Worm (Caenorhabditis elegans) whole organism, L1 larva: Measurements from ENCODE around the gene swm-1.

Experiments
- C04F5.9 ChIP-seq: sonication (generic microtip); optimal IDR thresholded peaks from 2 replicates; lab custom pipeline; 2016; ENCODE audit warnings: missing genetic modification characterization, missing compliant biosample characterization
- C16A3.4 ChIP-seq: fragments of 150-350 bp; optimal IDR thresholded peaks from 2 replicates; lab custom pipeline; 2014; ENCODE audit warnings: missing biosample characterization, missing genetic modification characterization
- F16B12.6 ChIP-seq: fragments of 150-350 bp; optimal IDR thresholded peaks from 2 replicates; lab custom pipeline; 2014; ENCODE audit warnings: missing biosample characterization, missing genetic modification characterization
- Y116A8C.19 ChIP-seq: sonication (generic microtip); optimal IDR thresholded peaks from 2 replicates; lab custom pipeline; 2016; ENCODE audit warnings: missing compliant biosample characterization, missing genetic modification characterization, borderline replicate concordance
- aly-2 ChIP-seq: fragments of 150-350 bp; optimal IDR thresholded peaks from 2 replicates; lab custom pipeline; 2014; ENCODE audit warnings: missing biosample characterization, missing genetic modification characterization
- ama-1 ChIP-seq: fragments of 150-350 bp; optimal IDR thresholded peaks from 2 replicates; lab custom pipeline; 2014
- blmp-1 ChIP-seq: fragments of 150-350 bp; optimal IDR thresholded peaks from 2 replicates; lab custom pipeline; 2014; ENCODE audit warnings: missing biosample characterization, missing genetic modification characterization
- ceh-63 ChIP-seq: fragments of 200-800 bp; sonication (Bioruptor generic); optimal IDR thresholded peaks from 2 replicates; lab custom pipeline; 2018; ENCODE audit warnings: mild to moderate bottlenecking, missing genetic modification characterization, missing compliant biosample characterization
- ceh-8 ChIP-seq: fragments of 200-800 bp; sonication (Bioruptor generic); optimal IDR thresholded peaks from 2 replicates; lab custom pipeline; 2018; ENCODE audit warnings: mild to moderate bottlenecking, missing genetic modification characterization, moderate library complexity, missing compliant biosample characterization
- ceh-90 ChIP-seq: sonication (generic microtip); optimal IDR thresholded peaks from 2 replicates; lab custom pipeline; 2016; ENCODE audit warnings: missing genetic modification characterization, missing compliant biosample characterization
- ces-1 ChIP-seq: fragments of 150-350 bp; optimal IDR thresholded peaks from 2 replicates; lab custom pipeline; 2014; ENCODE audit warnings: missing biosample characterization, missing genetic modification reagents, missing genetic modification characterization
- dpl-1 ChIP-seq, 3 experiments: fragments of 150-350 bp in 2 of 3; sonication (generic microtip) in 1 of 3; optimal IDR thresholded peaks; 2 replicates each; lab custom pipeline; 2014 to 2017; ENCODE audit warnings: missing biosample characterization in 3 of 3, missing genetic modification characterization in 3 of 3, missing genetic modification reagents in 3 of 3
- efl-1 ChIP-seq, 4 experiments: fragments of 150-350 bp; optimal IDR thresholded peaks in 3 of 4; peaks in 1 of 4; 1 replicate in 1 of 4; 2 replicates in 3 of 4; lab custom pipeline; 2014; ENCODE audit warnings: missing biosample characterization in 2 of 4, missing genetic modification characterization in 2 of 4, missing genetic modification reagents in 2 of 4
- efl-3 ChIP-seq: fragments of 200-800 bp; sonication (Bioruptor generic); optimal IDR thresholded peaks from 2 replicates; lab custom pipeline; 2018; ENCODE audit warnings: mild to moderate bottlenecking, missing genetic modification characterization, missing compliant biosample characterization
- egl-13 ChIP-seq: sonication (generic microtip); optimal IDR thresholded peaks from 2 replicates; lab custom pipeline; 2016; ENCODE audit warnings: missing genotype, missing genetic modification reagents, missing genetic modification characterization, missing compliant biosample characterization
- egl-27 ChIP-seq, 2 experiments: fragments of 150-350 bp in 1 of 2; sonication (generic microtip); optimal IDR thresholded peaks; 3 replicates each; lab custom pipeline; 2017 to 2018; ENCODE audit warnings: missing biosample characterization in 2 of 2, missing genetic modification characterization in 2 of 2, missing genetic modification reagents in 2 of 2
- elt-2 ChIP-seq: sonication (generic microtip); optimal IDR thresholded peaks from 2 replicates; lab custom pipeline; 2016; ENCODE audit warnings: missing genetic modification characterization, mild to moderate bottlenecking, inconsistent platforms, missing compliant biosample characterization, missing genetic modification reagents
- elt-3 ChIP-seq, 6 experiments: fragments of 150-350 bp in 1 of 6; sonication (generic microtip); optimal IDR thresholded peaks; 2 replicates each; lab custom pipeline; 2017 to 2018; ENCODE audit warnings: missing biosample characterization in 6 of 6, missing genetic modification characterization in 6 of 6, inconsistent platforms in 1 of 6
- ets-5 ChIP-seq: fragments of 200-800 bp; sonication (Bioruptor generic); IDR thresholded peaks from 2 replicates; pipeline ENCODE4 v1.3.6; 2022; ENCODE audit warnings: missing genetic modification characterization, missing compliant biosample characterization
- fkh-4 ChIP-seq: sonication (generic microtip); optimal IDR thresholded peaks from 2 replicates; lab custom pipeline; 2016; ENCODE audit warnings: missing compliant biosample characterization, missing genetic modification characterization, borderline replicate concordance
- fos-1 ChIP-seq: fragments of 150-350 bp; optimal IDR thresholded peaks from 2 replicates; lab custom pipeline; 2014; ENCODE audit warnings: missing biosample characterization, missing genetic modification characterization
- grh-1 ChIP-seq: fragments of 200-800 bp; sonication (Bioruptor generic); IDR thresholded peaks from 2 replicates; pipeline ENCODE4 v1.3.6; 2022; ENCODE audit warnings: missing genetic modification reagents, missing genetic modification characterization, missing compliant biosample characterization
- hlh-4 ChIP-seq: sonication (generic microtip); optimal IDR thresholded peaks from 2 replicates; lab custom pipeline; 2016; ENCODE audit warnings: mild to moderate bottlenecking, missing genetic modification characterization, missing compliant biosample characterization
- hpl-2 ChIP-seq: fragments of 150-350 bp; optimal IDR thresholded peaks from 2 replicates; lab custom pipeline; 2014; ENCODE audit warnings: missing biosample characterization, missing genetic modification reagents, missing genetic modification characterization
- irx-1 ChIP-seq: sonication (generic microtip); optimal IDR thresholded peaks from 2 replicates; lab custom pipeline; 2016; ENCODE audit warnings: missing genetic modification characterization, missing compliant biosample characterization
- lin-13 ChIP-seq: fragments of 150-350 bp; optimal IDR thresholded peaks from 2 replicates; lab custom pipeline; 2014; ENCODE audit warnings: missing biosample characterization, missing genetic modification reagents, missing genetic modification characterization
- lin-14 ChIP-seq: fragments of 200-800 bp; sonication (Bioruptor generic); optimal IDR thresholded peaks from 2 replicates; lab custom pipeline; 2018; ENCODE audit warnings: mild to moderate bottlenecking, missing genetic modification characterization, moderate library complexity, missing compliant biosample characterization
- lin-39 ChIP-seq: fragments of 150-350 bp; optimal IDR thresholded peaks from 2 replicates; lab custom pipeline; 2014; ENCODE audit warnings: missing biosample characterization, missing genetic modification reagents, missing genetic modification characterization
- lir-3 ChIP-seq: sonication (generic microtip); optimal IDR thresholded peaks from 2 replicates; lab custom pipeline; 2016; ENCODE audit warnings: mild to moderate bottlenecking, missing genetic modification characterization, moderate library complexity, missing compliant biosample characterization; ENCODE audit not compliant: poor library complexity
- lsy-2 ChIP-seq, 2 experiments: fragments of 150-350 bp; optimal IDR thresholded peaks; 2 replicates each; lab custom pipeline; 2014; ENCODE audit warnings: missing biosample characterization in 2 of 2, missing genetic modification characterization in 2 of 2
- mdl-1 ChIP-seq, 2 experiments: fragments of 150-350 bp; optimal IDR thresholded peaks; 2 replicates each; lab custom pipeline; 2014 to 2017; ENCODE audit warnings: missing biosample characterization in 2 of 2, missing genetic modification characterization in 2 of 2, inconsistent platforms in 1 of 2
- mep-1 ChIP-seq: fragments of 150-350 bp; optimal IDR thresholded peaks from 2 replicates; lab custom pipeline; 2014; ENCODE audit warnings: missing biosample characterization, missing genetic modification characterization
- nhr-11 ChIP-seq: fragments of 150-350 bp; optimal IDR thresholded peaks from 2 replicates; lab custom pipeline; 2014; ENCODE audit warnings: missing biosample characterization, missing genetic modification characterization
- nhr-20 ChIP-seq: sonication (generic microtip); optimal IDR thresholded peaks from 2 replicates; lab custom pipeline; 2016; ENCODE audit warnings: mild to moderate bottlenecking, missing genetic modification characterization, missing compliant biosample characterization
- nhr-237 ChIP-seq: fragments of 150-350 bp; optimal IDR thresholded peaks from 2 replicates; lab custom pipeline; 2014; ENCODE audit warnings: missing biosample characterization, missing genetic modification characterization
- nhr-71 ChIP-seq: sonication (generic microtip); optimal IDR thresholded peaks from 2 replicates; lab custom pipeline; 2016; ENCODE audit warnings: mild to moderate bottlenecking, missing genetic modification characterization, moderate library complexity, missing compliant biosample characterization
- nhr-84 ChIP-seq: sonication (generic microtip); optimal IDR thresholded peaks from 2 replicates; lab custom pipeline; 2017; ENCODE audit warnings: missing biosample characterization, missing genetic modification characterization
- nhr-85 ChIP-seq: sonication (generic microtip); peaks from one replicate; lab custom pipeline; 2016; ENCODE audit warnings: missing genetic modification characterization, inconsistent platforms, missing compliant biosample characterization
- pag-3 ChIP-seq: sonication (generic microtip); optimal IDR thresholded peaks from 2 replicates; lab custom pipeline; 2017; ENCODE audit warnings: missing genetic modification characterization, mild to moderate bottlenecking, missing compliant biosample characterization, antibody characterized with exemption, borderline replicate concordance; ENCODE audit not compliant: insufficient read depth
- rnt-1 ChIP-seq: sonication (generic microtip); optimal IDR thresholded peaks from 2 replicates; lab custom pipeline; 2016; ENCODE audit warnings: mild to moderate bottlenecking, missing genetic modification characterization, moderate library complexity, missing compliant biosample characterization
- skn-1 ChIP-seq: fragments of 150-350 bp; optimal IDR thresholded peaks from 2 replicates; lab custom pipeline; 2014; ENCODE audit warnings: missing biosample characterization, missing genetic modification characterization
- snu-23 ChIP-seq: sonication (generic microtip); optimal IDR thresholded peaks from 2 replicates; lab custom pipeline; 2016; ENCODE audit warnings: missing genetic modification characterization, missing compliant biosample characterization
- sptf-1 ChIP-seq: fragments of 150-350 bp; optimal IDR thresholded peaks from 2 replicates; lab custom pipeline; 2014; ENCODE audit warnings: missing biosample characterization, missing genetic modification characterization
- swsn-7 ChIP-seq: sonication (generic microtip); optimal IDR thresholded peaks from 2 replicates; lab custom pipeline; 2016; ENCODE audit warnings: missing genetic modification characterization, missing compliant biosample characterization
- tbx-2 ChIP-seq: sonication (generic microtip); optimal IDR thresholded peaks from 2 replicates; lab custom pipeline; 2016; ENCODE audit warnings: missing genetic modification characterization, missing compliant biosample characterization
- tlp-1 ChIP-seq: fragments of 150-350 bp; optimal IDR thresholded peaks from 2 replicates; lab custom pipeline; 2014; ENCODE audit warnings: missing biosample characterization, missing genetic modification characterization
- unc-130 ChIP-seq: fragments of 150-350 bp; optimal IDR thresholded peaks from 2 replicates; lab custom pipeline; 2017; ENCODE audit warnings: missing biosample characterization, missing genetic modification characterization, inconsistent platforms
- unc-62 ChIP-seq: fragments of 150-350 bp; optimal IDR thresholded peaks from 2 replicates; lab custom pipeline; 2014; ENCODE audit warnings: missing biosample characterization, missing genetic modification reagents, missing genetic modification characterization
- unc-98 ChIP-seq: fragments of 200-800 bp; sonication (Bioruptor generic); IDR thresholded peaks from 2 replicates; pipeline ENCODE4 v1.3.6; 2022; ENCODE audit warnings: missing genetic modification characterization, missing compliant biosample characterization
- xbp-1 ChIP-seq: sonication (generic microtip); optimal IDR thresholded peaks from 2 replicates; lab custom pipeline; 2016; ENCODE audit warnings: missing genetic modification characterization, missing compliant biosample characterization
- zag-1 ChIP-seq: fragments of 150-350 bp; optimal IDR thresholded peaks from 2 replicates; lab custom pipeline; 2014; ENCODE audit warnings: missing biosample characterization, missing genetic modification characterization
- zip-4 ChIP-seq: fragments of 200-800 bp; sonication (Bioruptor generic); optimal IDR thresholded peaks from 2 replicates; lab custom pipeline; 2018; ENCODE audit warnings: mild to moderate bottlenecking, missing genetic modification characterization, moderate library complexity, missing compliant biosample characterization
- ztf-11 ChIP-seq, 2 experiments: sonication (generic microtip); optimal IDR thresholded peaks; 2 replicates each; lab custom pipeline; 2016 to 2017; ENCODE audit warnings: missing genetic modification characterization in 2 of 2, missing biosample characterization in 1 of 2, missing compliant biosample characterization in 1 of 2

The swm-1 gene

DNA sequence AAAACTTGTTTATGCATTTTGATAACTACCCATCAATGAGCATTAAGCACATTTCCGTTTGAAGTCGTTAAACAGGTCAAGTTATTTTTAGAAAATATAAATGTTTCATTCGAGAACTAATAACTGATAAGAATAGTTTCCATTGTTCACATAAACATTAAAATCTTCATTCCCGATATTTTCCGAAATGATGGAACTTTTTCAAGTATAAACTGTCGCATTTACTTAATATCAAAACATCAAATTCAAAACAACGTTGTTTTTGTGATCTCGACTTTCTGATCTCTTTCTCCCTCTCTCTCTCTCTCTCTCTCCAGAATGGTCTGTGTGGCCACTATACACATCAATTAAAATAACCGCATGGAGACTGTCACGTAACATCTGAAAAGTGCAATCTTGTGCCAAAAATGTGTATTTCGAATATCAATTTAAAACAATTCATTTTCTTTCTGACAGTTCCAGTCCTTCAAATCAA, 19.7 kb upstream of the swm-1 start (continued):
- TF ChIP-seq dpl-1 (GFP tag; optimal IDR thresholded peaks at IDR 0.05; lab: Kevin White, UChicago) (no peak), nhr-85 (peak; percentile 68), lsy-2 (tag; optimal IDR thresholded peaks at IDR 0.05; lab: Kevin White, UChicago) (peak in 1 of 2 experiments; percentile 40), egl-13 (no peak), rnt-1 (tag; lab: Kevin White, UChicago) (no peak), fos-1 (no peak), unc-130 (tag; lab: Kevin White, UChicago) (no peak), zip-4 (GFP tag; lab: Kevin White, UChicago) (no peak), swsn-7 (tag; lab: Kevin White, UChicago) (no peak), nhr-11 (tag; lab: Kevin White, UChicago) (no peak), ama-1 (lab: Kevin White, UChicago) (peak; percentile 64), zag-1 (tag; lab: Kevin White, UChicago) (no peak), unc-98 (GFP tag; lab: Robert Waterston, UW) (no peak), ceh-8 (GFP tag; lab: Kevin White, UChicago) (no peak), mdl-1 (tag; optimal IDR thresholded peaks at IDR 0.05; lab: Kevin White, UChicago) (no peak), grh-1 (no peak), fkh-4 (no peak), efl-3 (GFP tag; lab: Kevin White, UChicago) (no peak), hpl-2 (no peak), tbx-2 (tag; lab: Kevin White, UChicago) (peak; percentile 38), lir-3 (tag; lab: Kevin White, UChicago) (no peak), mep-1 (tag; lab: Kevin White, UChicago) (peak; percentile 24), lin-39 (no peak), sptf-1 (tag; lab: Kevin White, UChicago) (no peak), egl-27 (tag; optimal IDR thresholded peaks at IDR 0.05; lab: Kevin White, UChicago) (no peak), nhr-84 (no peak), lin-14 (GFP tag; lab: Kevin White, UChicago) (peak; percentile 17), snu-23 (peak; percentile 29), pag-3 (tag; lab: Kevin White, UChicago) (no peak), nhr-237 (tag; lab: Kevin White, UChicago) (no peak), efl-1 (optimal IDR thresholded peaks at IDR 0.05; lab: Kevin White, UChicago) (no peak), efl-1 (GFP tag; optimal IDR thresholded peaks at IDR 0.05 in 1 of 2; lab: Kevin White, UChicago) (no peak), tlp-1 (tag; lab: Kevin White, UChicago) (no peak), irx-1 (no peak), xbp-1 (tag; lab: Kevin White, UChicago) (no peak), blmp-1 (peak; percentile 30), F16B12.6 (tag; lab: Kevin White, UChicago) (no peak), nhr-20 (tag; lab: Kevin White, UChicago) (peak; percentile 43), unc-62 (GFP tag; lab: Kevin White, UChicago) (no peak), C16A3.4 (tag; lab: Kevin White, UChicago) (peak; percentile 31), elt-3 (tag; optimal IDR thresholded peaks at IDR 0.05; lab: Kevin White, UChicago) (peak in 1 of 6 experiments; percentile 25), ets-5 (GFP tag; lab: Robert Waterston, UW) (no peak), elt-2 (tag; lab: Kevin White, UChicago) (peak; percentile 21), ces-1 (no peak), nhr-71 (peak; percentile 38), hlh-4 (no peak), aly-2 (no peak), skn-1 (tag; lab: Kevin White, UChicago) (no peak), ztf-11 (tag; optimal IDR thresholded peaks at IDR 0.05; lab: Kevin White, UChicago) (no peak), Y116A8C.19 (no peak), C04F5.9 (tag; lab: Kevin White, UChicago) (no peak), ceh-63 (GFP tag; lab: Kevin White, UChicago) (no peak), ceh-90 (tag; lab: Kevin White, UChicago) (no peak), lin-13 (peak; percentile 11)
